Worm (Caenorhabditis elegans) whole organism, L4/young adult: ENCODE data around the gene lbp-7.

Experiments
- W03F9.2 ChIP-seq: fragments of 150-350 bp; optimal IDR thresholded peaks from 2 replicates; lab custom pipeline; 2014; ENCODE audit warnings: missing biosample characterization, missing genetic modification characterization
- dao-5 ChIP-seq: sonication (generic microtip); optimal IDR thresholded peaks from 2 replicates; lab custom pipeline; 2016; ENCODE audit warnings: missing genotype, missing genetic modification characterization, moderate library complexity, missing compliant biosample characterization
- him-1 ChIP-seq: sonication (generic microtip); optimal IDR thresholded peaks from 2 replicates; lab custom pipeline; 2016; ENCODE audit warnings: missing genotype, missing genetic modification reagents, missing genetic modification characterization, missing compliant biosample characterization

DNA sequence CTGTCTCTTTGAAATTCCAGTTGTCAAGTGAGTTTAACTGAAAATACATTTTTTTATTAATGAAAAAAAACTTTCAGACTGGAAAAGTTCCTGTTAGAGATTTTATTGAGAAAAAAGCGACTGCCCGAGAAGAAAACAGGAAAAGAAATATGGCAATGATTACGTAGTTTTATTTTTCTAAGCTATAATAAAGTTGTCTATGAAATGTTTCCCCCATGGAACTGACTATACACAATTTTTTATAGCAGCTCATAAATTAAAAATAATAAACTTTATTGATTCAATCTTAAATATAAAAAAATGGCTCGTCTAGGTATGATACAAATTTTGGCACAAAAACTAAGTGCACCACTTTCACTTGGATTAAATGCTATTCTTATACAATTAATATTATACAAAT, 23.1 kb downstream of the lbp-7 start, which contains the start of gene C06B3.1:
- no peak for TF ChIP-seq him-1 (tag; lab: Kevin White, UChicago)
- TF ChIP-seq W03F9.2 (tag; lab: Kevin White, UChicago), result no peak
- TF ChIP-seq dao-5, result no peak
